Fruit fly (Drosophila melanogaster): ENCODE measurements around the gene Saf6.
A peak's percentile ranks its signal among the peaks of the same experiment; 100 is the strongest.

The Saf6 gene

dm6 chr2L:847988-848622 lies 32.4 kb upstream of the Saf6 start:
- TF ChIP-seq CG8478 (optimal IDR thresholded peaks at IDR 0.05) (no peak), usp (GFP tag; optimal IDR thresholded peaks at IDR 0.05) (no peak), pan (optimal IDR thresholded peaks at IDR 0.05) (no peak), Dll (optimal IDR thresholded peaks at IDR 0.05) (no peak), psq (optimal IDR thresholded peaks at IDR 0.05) (no peak), EcR (GFP tag; optimal IDR thresholded peaks at IDR 0.05) (no peak)

dm6 chr2L:847189-847987 lies 31.6 kb upstream of the Saf6 start:
- TF ChIP-seq Dll (optimal IDR thresholded peaks at IDR 0.05) (no peak), CG8478 (optimal IDR thresholded peaks at IDR 0.05) (no peak), usp (GFP tag; optimal IDR thresholded peaks at IDR 0.05) (no peak), pan (optimal IDR thresholded peaks at IDR 0.05) (no peak)

dm6 chr2L:846167-846868 lies 30.6 kb upstream of the Saf6 start:
- no peak for TF ChIP-seq pan (optimal IDR thresholded peaks at IDR 0.05)
- no peak for TF ChIP-seq EcR (GFP tag; optimal IDR thresholded peaks at IDR 0.05)
- TF ChIP-seq CG8478 (optimal IDR thresholded peaks at IDR 0.05) = no peak
- no peak for TF ChIP-seq psq (optimal IDR thresholded peaks at IDR 0.05)
- TF ChIP-seq Dll (optimal IDR thresholded peaks at IDR 0.05) = no peak
- no peak for TF ChIP-seq usp (GFP tag; optimal IDR thresholded peaks at IDR 0.05)

dm6 chr2L:845341-846004 lies 29.7 kb upstream of the Saf6 start:
- TF ChIP-seq CG8478 (optimal IDR thresholded peaks at IDR 0.05) (no peak), Dll (optimal IDR thresholded peaks at IDR 0.05) (no peak), psq (optimal IDR thresholded peaks at IDR 0.05) (no peak), EcR (GFP tag; optimal IDR thresholded peaks at IDR 0.05) (no peak), usp (GFP tag; optimal IDR thresholded peaks at IDR 0.05) (no peak), pan (optimal IDR thresholded peaks at IDR 0.05) (no peak)

dm6 chr2L:843850-844791 lies 28.4 kb upstream of the Saf6 start:
- TF ChIP-seq Dll (optimal IDR thresholded peaks at IDR 0.05) (no peak), CG8478 (optimal IDR thresholded peaks at IDR 0.05) (no peak), usp (GFP tag; optimal IDR thresholded peaks at IDR 0.05) (no peak), pan (optimal IDR thresholded peaks at IDR 0.05) (no peak)

- no peak for TF ChIP-seq EcR (GFP tag; optimal IDR thresholded peaks at IDR 0.05)
- peak; percentile 41 for TF ChIP-seq pan (optimal IDR thresholded peaks at IDR 0.05)
Observed at dm6 chr2L:843301-843700, 27.6 kb upstream of the Saf6 start.

dm6 chr2L:842873-843272 lies 27.1 kb upstream of the Saf6 start:
- TF ChIP-seq Dll (optimal IDR thresholded peaks at IDR 0.05) (no peak), EcR (GFP tag; optimal IDR thresholded peaks at IDR 0.05) (no peak), usp (GFP tag; optimal IDR thresholded peaks at IDR 0.05) (no peak), pan (optimal IDR thresholded peaks at IDR 0.05) (no peak), CG8478 (optimal IDR thresholded peaks at IDR 0.05) (no peak), psq (optimal IDR thresholded peaks at IDR 0.05) (no peak)

- no peak for TF ChIP-seq pan (optimal IDR thresholded peaks at IDR 0.05)
- TF ChIP-seq psq (optimal IDR thresholded peaks at IDR 0.05) = no peak
Observed at dm6 chr2L:841708-842107, 26.0 kb upstream of the Saf6 start.

dm6 chr2L:840716-841115 lies 25.0 kb upstream of the Saf6 start:
- TF ChIP-seq usp (GFP tag; optimal IDR thresholded peaks at IDR 0.05) (no peak), Dll (optimal IDR thresholded peaks at IDR 0.05) (no peak)

dm6 chr2L:840022-840421 lies 24.3 kb upstream of the Saf6 start:
- TF ChIP-seq CG8478 (optimal IDR thresholded peaks at IDR 0.05) (no peak), pan (optimal IDR thresholded peaks at IDR 0.05) (no peak), EcR (GFP tag; optimal IDR thresholded peaks at IDR 0.05) (peak in 1 of 2 experiments; percentile 19)

dm6 chr2L:838786-839185 lies 23.0 kb upstream of the Saf6 start:
- TF ChIP-seq EcR (GFP tag; optimal IDR thresholded peaks at IDR 0.05) (no peak), Dll (optimal IDR thresholded peaks at IDR 0.05) (no peak), pan (optimal IDR thresholded peaks at IDR 0.05) (no peak), CG8478 (optimal IDR thresholded peaks at IDR 0.05) (no peak), usp (GFP tag; optimal IDR thresholded peaks at IDR 0.05) (no peak), psq (optimal IDR thresholded peaks at IDR 0.05) (no peak)

Measured in whole organism.